Worm (Caenorhabditis elegans) whole organism, young adult: Measurements from ENCODE around the gene F43G6.17.

Source experiments
- C06A6.2 ChIP-seq: fragments of 200-800 bp; sonication (Bioruptor generic); conservative IDR thresholded peaks from 2 replicates; pipeline ENCODE4 v1.3.6; 2022; ENCODE audit warnings: missing genetic modification characterization, missing compliant biosample characterization
- D2030.7 ChIP-seq: fragments of 200-800 bp; sonication (Bioruptor generic); IDR thresholded peaks from 2 replicates; pipeline ENCODE4 v1.3.6; 2022; ENCODE audit warnings: missing genetic modification reagents, missing genetic modification characterization, missing compliant biosample characterization
- F10E7.11 ChIP-seq: sonication (generic microtip); optimal IDR thresholded peaks from 2 replicates; lab custom pipeline; 2017; ENCODE audit warnings: mild to moderate bottlenecking, missing genetic modification characterization, moderate library complexity, missing compliant biosample characterization
- K11D2.4 ChIP-seq: fragments of 200-800 bp; sonication (Bioruptor generic); IDR thresholded peaks from 2 replicates; pipeline ENCODE4 v1.3.6; 2022; ENCODE audit warnings: missing genetic modification reagents, missing genetic modification characterization, missing compliant biosample characterization
- Y53F4B.3 ChIP-seq: fragments of 200-800 bp; sonication (Bioruptor generic); IDR thresholded peaks from 2 replicates; pipeline ENCODE4 v1.3.6; 2022; ENCODE audit warnings: missing genetic modification reagents, missing genetic modification characterization, missing compliant biosample characterization
- Y53G8AR.9 ChIP-seq: fragments of 200-800 bp; sonication (Bioruptor generic); conservative IDR thresholded peaks from 2 replicates; pipeline ENCODE4 v1.3.6; 2022; ENCODE audit warnings: missing genetic modification reagents, missing genetic modification characterization, missing compliant biosample characterization
- Y95B8A.8 ChIP-seq: fragments of 200-800 bp; sonication (Bioruptor generic); IDR thresholded peaks from 2 replicates; pipeline ENCODE4 v1.3.6; 2022; ENCODE audit warnings: missing genetic modification reagents, missing genetic modification characterization, missing compliant biosample characterization
- ama-1 ChIP-seq, 3 experiments: fragments of 150-350 bp in 1 of 3; sonication (generic microtip) in 2 of 3; optimal IDR thresholded peaks; 2 replicates each; lab custom pipeline; 2014 to 2018; ENCODE audit warnings: missing biosample characterization in 2 of 3, missing genetic modification characterization in 2 of 3, missing genetic modification reagents in 2 of 3
- aptf-3 ChIP-seq: fragments of 200-800 bp; sonication (Bioruptor generic); IDR thresholded peaks from 2 replicates; pipeline ENCODE4 v1.3.6; 2022; ENCODE audit warnings: missing genetic modification characterization, missing compliant biosample characterization
- bed-1 ChIP-seq: fragments of 200-800 bp; sonication (Bioruptor generic); IDR thresholded peaks from 2 replicates; pipeline ENCODE4 v1.3.6; 2022; ENCODE audit warnings: missing genetic modification reagents, missing genetic modification characterization, missing compliant biosample characterization
- ceh-91 ChIP-seq: fragments of 200-800 bp; sonication (Bioruptor generic); IDR thresholded peaks from 2 replicates; pipeline ENCODE4 v1.3.6; 2022; ENCODE audit warnings: missing genetic modification reagents, missing genetic modification characterization, missing compliant biosample characterization
- dpff-1 ChIP-seq: sonication (generic microtip); optimal IDR thresholded peaks from 2 replicates; lab custom pipeline; 2017; ENCODE audit warnings: mild to moderate bottlenecking, missing genetic modification characterization, missing compliant biosample characterization
- fkh-3 ChIP-seq: sonication (generic microtip); optimal IDR thresholded peaks from 2 replicates; lab custom pipeline; 2016; ENCODE audit warnings: mild to moderate bottlenecking, missing genetic modification characterization, missing compliant biosample characterization
- gei-17 ChIP-seq: fragments of 200-800 bp; sonication (Bioruptor generic); optimal IDR thresholded peaks from 2 replicates; lab custom pipeline; 2018; ENCODE audit warnings: mild to moderate bottlenecking, missing genetic modification characterization, missing compliant biosample characterization
- him-1 ChIP-seq: sonication (generic microtip); optimal IDR thresholded peaks from 2 replicates; lab custom pipeline; 2016; ENCODE audit warnings: missing genotype, missing genetic modification reagents, missing genetic modification characterization, missing compliant biosample characterization
- hrde-1 ChIP-seq: sonication (generic microtip); optimal IDR thresholded peaks from 2 replicates; lab custom pipeline; 2016; ENCODE audit warnings: missing genetic modification characterization, mild to moderate bottlenecking, missing compliant biosample characterization, moderate library complexity, missing genotype, missing genetic modification reagents, borderline replicate concordance
- lin-26 ChIP-seq: fragments of 200-800 bp; sonication (Bioruptor generic); IDR thresholded peaks from 2 replicates; pipeline ENCODE4 v1.3.6; 2022; ENCODE audit warnings: missing genetic modification reagents, missing genetic modification characterization, missing compliant biosample characterization
- lin-35 ChIP-seq, 3 experiments: fragments of 150-350 bp in 2 of 3; sonication (generic microtip) in 1 of 3; optimal IDR thresholded peaks; 2 replicates each; lab custom pipeline; 2014 to 2018; ENCODE audit warnings: missing biosample characterization in 3 of 3, missing genetic modification characterization in 3 of 3, missing genetic modification reagents in 3 of 3
- mes-4 ChIP-seq: sonication (generic microtip); optimal IDR thresholded peaks from 2 replicates; lab custom pipeline; 2016; ENCODE audit warnings: missing genotype, missing genetic modification characterization, missing compliant biosample characterization
- pbrm-1 ChIP-seq: fragments of 200-800 bp; sonication (Bioruptor generic); IDR thresholded peaks from 2 replicates; pipeline ENCODE4 v1.3.6; 2022; ENCODE audit warnings: missing genetic modification reagents, missing genetic modification characterization, missing compliant biosample characterization
- snpc-1.1 ChIP-seq: sonication (generic microtip); optimal IDR thresholded peaks from 2 replicates; lab custom pipeline; 2017; ENCODE audit warnings: missing genetic modification characterization, mild to moderate bottlenecking, missing compliant biosample characterization, antibody characterized with exemption, moderate library complexity, missing genotype, missing genetic modification reagents; ENCODE audit not compliant: insufficient read depth
- snpc-4 ChIP-seq, 5 experiments: fragments of 150-350 bp in 1 of 5; sonication (generic microtip) in 4 of 5; optimal IDR thresholded peaks; 2 replicates each; lab custom pipeline; 2014 to 2018; ENCODE audit warnings: missing genetic modification characterization in 5 of 5, missing biosample characterization in 3 of 5, antibody characterized with exemption in 2 of 5, mild to moderate bottlenecking in 2 of 5, missing compliant biosample characterization in 2 of 5, missing genotype in 2 of 5, moderate library complexity in 2 of 5, missing genetic modification reagents in 1 of 5
- tbx-9 ChIP-seq: sonication (generic microtip); optimal IDR thresholded peaks from 2 replicates; lab custom pipeline; 2016; ENCODE audit warnings: borderline replicate concordance, missing genetic modification characterization, inconsistent platforms, missing compliant biosample characterization
- zfh-2 ChIP-seq: fragments of 200-800 bp; sonication (Bioruptor generic); conservative IDR thresholded peaks from 2 replicates; pipeline ENCODE4 v1.3.6; 2022; ENCODE audit warnings: missing genetic modification reagents, missing genetic modification characterization, missing compliant biosample characterization
- ztf-28 ChIP-seq: fragments of 200-800 bp; sonication (Bioruptor generic); IDR thresholded peaks from 2 replicates; pipeline ENCODE4 v1.3.6; 2022; ENCODE audit warnings: missing genetic modification reagents, missing genetic modification characterization, missing compliant biosample characterization

The F43G6.17 gene

ce11 chrII:11841653-11842052 is 39.1 kb downstream of the F43G6.17 start (continued):
- no peak for TF ChIP-seq tbx-9 (tag; lab: Kevin White, UChicago)
- no peak for TF ChIP-seq hrde-1 (tag; lab: Kevin White, UChicago)
- TF ChIP-seq dpff-1 (tag; lab: Kevin White, UChicago), result no peak
- 0 out of 2 replicates have a peak, but pooled peaks have one; percentile 38 for TF ChIP-seq lin-26 (GFP tag; lab: Robert Waterston, UW)
- TF ChIP-seq him-1 (tag; lab: Kevin White, UChicago), result no peak
- no peak for TF ChIP-seq D2030.7 (GFP tag; lab: Robert Waterston, UW)
- no peak for TF ChIP-seq bed-1 (GFP tag; lab: Robert Waterston, UW)
- TF ChIP-seq snpc-4 (GFP tag; optimal IDR thresholded peaks at IDR 0.05; lab: Kevin White, UChicago), result no peak
- TF ChIP-seq snpc-4 (tag; optimal IDR thresholded peaks at IDR 0.05; lab: Kevin White, UChicago), result peak; percentile 23 to 87 (median 78)
- no peak for TF ChIP-seq ceh-91 (GFP tag; lab: Robert Waterston, UW)
- no peak for TF ChIP-seq mes-4 (tag; lab: Kevin White, UChicago)

ce11 chrII:11842317-11842716 is 39.8 kb downstream of the F43G6.17 start, which contains the start of gene T27D12.1:
Gene T27D12.1 (plus strand): TSS chrII:11842617.
- TF ChIP-seq C06A6.2 (GFP tag; lab: Robert Waterston, UW), result no peak
- no peak for TF ChIP-seq lin-35 (GFP tag; optimal IDR thresholded peaks at IDR 0.05; lab: Kevin White, UChicago)

ce11 chrII:11842766-11843165 is 40.2 kb downstream of the F43G6.17 start:
- TF ChIP-seq snpc-1.1 (tag; lab: Kevin White, UChicago) (peak; percentile 34), gei-17 (GFP tag; lab: Kevin White, UChicago) (no peak), snpc-4 (GFP tag; optimal IDR thresholded peaks at IDR 0.05; lab: Kevin White, UChicago) (peak; percentile 27), snpc-4 (tag; optimal IDR thresholded peaks at IDR 0.05; lab: Kevin White, UChicago) (peak in 3 of 4 experiments; percentile 37 to 78 (median 67))

- TF ChIP-seq Y53F4B.3 (no peak), Y53G8AR.9 (GFP tag; lab: Robert Waterston, UW) (0 out of 2 replicates have a peak, but pooled peaks have one; percentile 26)
These were observed 40.9 kb downstream of the F43G6.17 start for ce11 chrII:11843441-11843840.

- 0 out of 2 replicates have a peak, but pooled peaks have one; percentile 20 for TF ChIP-seq Y53G8AR.9 (GFP tag; lab: Robert Waterston, UW)
- no peak for TF ChIP-seq F10E7.11 (tag; lab: Kevin White, UChicago)
These were observed 41.5 kb downstream of the F43G6.17 start for ce11 chrII:11844072-11844471.

ce11 chrII:11844984-11845383 is 42.4 kb downstream of the F43G6.17 start:
- TF ChIP-seq zfh-2 (GFP tag; lab: Robert Waterston, UW) (peak; percentile 76), ztf-28 (no peak)

- TF ChIP-seq zfh-2 (GFP tag; lab: Robert Waterston, UW) (no peak), ama-1 (optimal IDR thresholded peaks at IDR 0.05; lab: Kevin White, UChicago) (peak; percentile 22), ama-1 (GFP tag; optimal IDR thresholded peaks at IDR 0.05; lab: Kevin White, UChicago) (no peak), fkh-3 (no peak), snpc-4 (GFP tag; optimal IDR thresholded peaks at IDR 0.05; lab: Kevin White, UChicago) (no peak), snpc-4 (tag; optimal IDR thresholded peaks at IDR 0.05; lab: Kevin White, UChicago) (peak; percentile 70 to 77 (median 75)), K11D2.4 (GFP tag; lab: Robert Waterston, UW) (peak; percentile 32; the same call in 1 of the 2 replicates), pbrm-1 (no peak), aptf-3 (GFP tag; lab: Robert Waterston, UW) (no peak), Y95B8A.8 (GFP tag; lab: Robert Waterston, UW) (0 out of 2 replicates have a peak, but pooled peaks have one; percentile 29)
These were observed 43.4 kb downstream of the F43G6.17 start for ce11 chrII:11845954-11846353.
